Worm (Caenorhabditis elegans): Measurements from ENCODE around the gene C29F5.1.

Gene C29F5.1

ce11 chrII:6347341-6348118 is 44.2 kb downstream of the C29F5.1 start, which contains the start of gene lgg-1:
TSS of gene lgg-1 (minus strand) at chrII:6347719.
- TF ChIP-seq Y53G8AR.9 (GFP tag; conservative IDR thresholded peaks at IDR 0.05) (peak; percentile 43; the same call in 1 of the 2 replicates), hlh-12 (tag; optimal IDR thresholded peaks at IDR 0.05) (no peak), Y95B8A.8 (GFP tag; IDR thresholded peaks at IDR 0.05) (peak; percentile 72), ztf-26 (tag; optimal IDR thresholded peaks at IDR 0.05) (peak; percentile 21), dpff-1 (tag; optimal IDR thresholded peaks at IDR 0.05) (no peak), B0019.2 (GFP tag; conservative IDR thresholded peaks at IDR 0.05) (peak; percentile 47), lsy-27 (tag; optimal IDR thresholded peaks at IDR 0.05; ENCODE audit: borderline replicate concordance, insufficient read depth) (no peak), egrh-3 (GFP tag; IDR thresholded peaks at IDR 0.05) (peak; percentile 29; the same call in 1 of the 2 replicates), F49E8.2 (tag; optimal IDR thresholded peaks at IDR 0.05; ENCODE audit: insufficient read depth) (no peak), lag-1 (GFP tag; IDR thresholded peaks at IDR 0.05) (0 out of 2 replicates have a peak, but pooled peaks have one; percentile 35), lin-40 (tag; optimal IDR thresholded peaks at IDR 0.05) (peak; percentile 11), madf-6 (GFP tag; IDR thresholded peaks at IDR 0.05) (peak; percentile 33; the same call in 1 of the 2 replicates), attf-5 (GFP tag; optimal IDR thresholded peaks at IDR 0.05) (peak; percentile 45), let-607 (tag; optimal IDR thresholded peaks at IDR 0.05) (peak in 1 of 2 experiments; percentile 38), ceh-40 (GFP tag; IDR thresholded peaks at IDR 0.05) (0 out of 2 replicates have a peak, but pooled peaks have one; percentile 16), sdz-38 (tag; optimal IDR thresholded peaks at IDR 0.05) (no peak), attf-6 (GFP tag; IDR thresholded peaks at IDR 0.05) (no peak), B0336.3 (GFP tag; IDR thresholded peaks at IDR 0.05) (no peak; the same call in 1 of the 2 replicates), rpc-1 (optimal IDR thresholded peaks at IDR 0.05) (no peak), rpc-1 (tag; optimal IDR thresholded peaks at IDR 0.05) (no peak), rec-8 (tag; optimal IDR thresholded peaks at IDR 0.05) (no peak), nhr-120 (GFP tag; IDR thresholded peaks at IDR 0.05) (no peak), ets-4 (GFP tag; optimal IDR thresholded peaks at IDR 0.05) (no peak), ceh-100 (GFP tag; IDR thresholded peaks at IDR 0.05) (no peak; the same call in 1 of the 2 replicates), T26A5.8 (tag; optimal IDR thresholded peaks at IDR 0.05) (no peak), ztf-6 (GFP tag; IDR thresholded peaks at IDR 0.05) (0 out of 2 replicates have a peak, but pooled peaks have one; percentile 23), nhr-80 (tag; optimal IDR thresholded peaks at IDR 0.05) (no peak), him-1 (tag; optimal IDR thresholded peaks at IDR 0.05) (no peak), akir-1 (GFP tag; optimal IDR thresholded peaks at IDR 0.05) (no peak), F55B11.4 (tag; optimal IDR thresholded peaks at IDR 0.05; ENCODE audit: borderline replicate concordance, insufficient read depth) (no peak), pha-4 (tag; optimal IDR thresholded peaks at IDR 0.05) (peak; percentile 83), ccch-3 (GFP tag; optimal IDR thresholded peaks at IDR 0.05) (no peak), fkh-3 (tag; optimal IDR thresholded peaks at IDR 0.05) (no peak), lin-35 (GFP tag; optimal IDR thresholded peaks at IDR 0.05) (peak in 1 of 3 experiments; percentile 60), K12H6.12 (tag; optimal IDR thresholded peaks at IDR 0.05) (peak; percentile 68), F10E7.11 (tag; optimal IDR thresholded peaks at IDR 0.05) (no peak), ceh-27 (GFP tag; optimal IDR thresholded peaks at IDR 0.05) (peak; percentile 41), chd-7 (tag; optimal IDR thresholded peaks at IDR 0.05) (peak; percentile 81), dpl-1 (GFP tag; optimal IDR thresholded peaks at IDR 0.05) (peak; percentile 40), F57A8.1 (GFP tag; optimal IDR thresholded peaks at IDR 0.05) (peak; percentile 0), athp-1 (tag; optimal IDR thresholded peaks at IDR 0.05) (peak; percentile 72), lsl-1 (GFP tag; optimal IDR thresholded peaks at IDR 0.05) (no peak), tlf-1 (GFP tag; optimal IDR thresholded peaks at IDR 0.05) (no peak), F39B2.1 (GFP tag; IDR thresholded peaks at IDR 0.05) (no peak), hmg-20 (GFP tag; IDR thresholded peaks at IDR 0.05) (peak; percentile 6; the same call in 1 of the 2 replicates), mcd-1 (GFP tag; IDR thresholded peaks at IDR 0.05) (peak; percentile 56), nhr-27 (tag; optimal IDR thresholded peaks at IDR 0.05) (no peak)

Measured in whole organism, young adult.